Worm (Caenorhabditis elegans): ENCODE measurements around the gene rpt-3.

DNA sequence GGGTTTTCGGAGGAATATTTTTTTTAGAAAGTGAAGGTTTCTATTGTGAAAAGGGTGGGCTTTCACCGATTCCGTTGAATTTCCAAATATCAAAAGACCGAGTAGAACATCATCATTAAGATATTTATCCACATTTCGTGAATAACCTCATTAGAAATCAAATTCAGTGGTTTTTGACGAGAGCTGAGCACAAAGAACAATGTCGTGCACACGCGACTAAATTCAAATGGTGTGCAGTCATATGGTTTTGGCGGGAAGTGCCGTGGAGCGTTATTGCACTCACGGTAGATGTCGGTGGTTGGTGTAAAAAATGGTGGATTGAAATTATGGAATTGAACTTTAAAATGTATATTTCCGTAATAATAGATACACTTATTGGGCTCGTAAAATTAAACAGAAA is 36.9 kb upstream of the rpt-3 start:
- TF ChIP-seq pha-4 (tag; optimal IDR thresholded peaks at IDR 0.05) (no peak), dmd-4 (tag; optimal IDR thresholded peaks at IDR 0.05; ENCODE audit: borderline replicate concordance) (no peak), C38D4.7 (GFP tag; optimal IDR thresholded peaks at IDR 0.05) (no peak), nhr-11 (tag; optimal IDR thresholded peaks at IDR 0.05) (no peak), zip-5 (tag; optimal IDR thresholded peaks at IDR 0.05) (no peak), ceh-2 (tag; optimal IDR thresholded peaks at IDR 0.05) (no peak), fax-1 (tag; optimal IDR thresholded peaks at IDR 0.05) (no peak), unc-86 (tag; optimal IDR thresholded peaks at IDR 0.05) (no peak), ztf-16 (tag; optimal IDR thresholded peaks at IDR 0.05) (no peak), ceh-18 (tag; optimal IDR thresholded peaks at IDR 0.05) (no peak), nhr-232 (tag; optimal IDR thresholded peaks at IDR 0.05) (no peak)
